Fruit fly (Drosophila melanogaster) whole organism, embryonic: ENCODE data around the gene CG43897.

Source experiments
- B-H1 ChIP-seq: fragments of 200-800 bp; sonication (Bioruptor generic); IDR thresholded peaks from 3 replicates; pipeline ENCODE4 v1.3.6; 2022; ENCODE audit warnings: missing biosample characterization, missing genetic modification characterization
- CG10543 ChIP-seq: fragments of 200-800 bp; sonication (Bioruptor generic); optimal IDR thresholded peaks from 3 replicates; lab custom pipeline; 2017; ENCODE audit warnings: missing biosample characterization, mild to moderate bottlenecking, missing genetic modification characterization, moderate library complexity
- CG11560 ChIP-seq: fragments of 200-800 bp; sonication (Bioruptor generic); IDR thresholded peaks from 3 replicates; pipeline ENCODE4 v1.3.6; 2022; ENCODE audit warnings: missing biosample characterization, missing genetic modification characterization
- CG12942 ChIP-seq: fragments of 200-800 bp; sonication (Bioruptor generic); optimal IDR thresholded peaks from 3 replicates; lab custom pipeline; 2016; ENCODE audit warnings: missing biosample characterization, missing genetic modification characterization
- CG13287 ChIP-seq: fragments of 200-800 bp; sonication (Bioruptor generic); IDR thresholded peaks from 2 replicates; pipeline ENCODE4 v1.3.6; 2022; ENCODE audit warnings: missing biosample characterization, missing genetic modification characterization; ENCODE audit not compliant: partially characterized antibody
- CG1529 ChIP-seq: fragments of 200-800 bp; sonication (Bioruptor generic); optimal IDR thresholded peaks from 3 replicates; lab custom pipeline; 2018; ENCODE audit warnings: missing biosample characterization, missing genetic modification characterization
- CG15601 ChIP-seq: fragments of 200-800 bp; sonication (Bioruptor generic); optimal IDR thresholded peaks from 3 replicates; lab custom pipeline; 2019; ENCODE audit warnings: missing biosample characterization, mild to moderate bottlenecking, missing genetic modification characterization, moderate library complexity
- CG17328 ChIP-seq: fragments of 200-800 bp; sonication (Bioruptor generic); IDR thresholded peaks from 2 replicates; pipeline ENCODE4 v1.3.6; 2022; ENCODE audit warnings: missing biosample characterization, missing genetic modification characterization
- CG1792 ChIP-seq: fragments of 200-800 bp; sonication (Bioruptor generic); optimal IDR thresholded peaks from 2 replicates; lab custom pipeline; 2016; ENCODE audit warnings: missing biosample characterization, missing genetic modification characterization
- CG18476 ChIP-seq: fragments of 200-800 bp; sonication (Bioruptor generic); optimal IDR thresholded peaks from 2 replicates; lab custom pipeline; 2016; ENCODE audit warnings: missing biosample characterization, mild to moderate bottlenecking, missing genetic modification characterization
- CG2116 ChIP-seq: fragments of 200-800 bp; sonication (Bioruptor generic); optimal IDR thresholded peaks from 3 replicates; lab custom pipeline; 2018; ENCODE audit warnings: missing biosample characterization, mild to moderate bottlenecking, missing genetic modification characterization
- CG2120 ChIP-seq: fragments of 200-800 bp; sonication (Bioruptor generic); optimal IDR thresholded peaks from 3 replicates; lab custom pipeline; 2016; ENCODE audit warnings: missing biosample characterization, missing genetic modification characterization
- CG31224 ChIP-seq: fragments of 200-800 bp; sonication (Bioruptor generic); IDR thresholded peaks from 2 replicates; pipeline ENCODE4 v1.3.6; 2022; ENCODE audit warnings: missing biosample characterization, missing genetic modification characterization
- CG33557 ChIP-seq: fragments of 200-800 bp; sonication (Bioruptor generic); optimal IDR thresholded peaks from 2 replicates; lab custom pipeline; 2019; ENCODE audit warnings: missing biosample characterization, mild to moderate bottlenecking, missing genetic modification characterization, moderate library complexity
- CG6813 ChIP-seq: fragments of 200-800 bp; sonication (Bioruptor generic); optimal IDR thresholded peaks from 2 replicates; lab custom pipeline; 2017; ENCODE audit warnings: missing biosample characterization, missing genetic modification characterization, mild to moderate bottlenecking, moderate library complexity, missing genetic modification reagents
- CrebB ChIP-seq: fragments of 200-800 bp; sonication (Bioruptor generic); optimal IDR thresholded peaks from 3 replicates; lab custom pipeline; 2018; ENCODE audit warnings: missing biosample characterization, mild to moderate bottlenecking, missing genetic modification characterization
- Doc3 ChIP-seq: fragments of 200-800 bp; sonication (Bioruptor generic); IDR thresholded peaks from 3 replicates; pipeline ENCODE4 v1.3.6; 2022; ENCODE audit warnings: missing biosample characterization, missing genetic modification characterization; ENCODE audit not compliant: partially characterized antibody
- ERR ChIP-seq: fragments of 200-800 bp; sonication (Bioruptor generic); optimal IDR thresholded peaks from 2 replicates; lab custom pipeline; 2016; ENCODE audit warnings: missing biosample characterization, missing genetic modification characterization
- Ets97D ChIP-seq: fragments of 200-800 bp; sonication (Bioruptor generic); optimal IDR thresholded peaks from 3 replicates; lab custom pipeline; 2016; ENCODE audit warnings: missing biosample characterization, missing genetic modification characterization
- Fer1 ChIP-seq: fragments of 200-800 bp; sonication (Bioruptor generic); optimal IDR thresholded peaks from 2 replicates; lab custom pipeline; 2017; ENCODE audit warnings: missing biosample characterization, mild to moderate bottlenecking, missing genetic modification characterization
- HHEX ChIP-seq: fragments of 200-800 bp; sonication (Bioruptor generic); optimal IDR thresholded peaks from 3 replicates; lab custom pipeline; 2017; ENCODE audit warnings: missing biosample characterization, mild to moderate bottlenecking, missing genetic modification characterization, missing genetic modification reagents
- Hr51 ChIP-seq, 2 experiments: fragments of 200-800 bp; sonication (Bioruptor generic); optimal IDR thresholded peaks; 2 replicates in 1 of 2; 3 replicates in 1 of 2; lab custom pipeline; 2016 to 2018; ENCODE audit warnings: missing biosample characterization in 2 of 2, missing genetic modification characterization in 2 of 2, mild to moderate bottlenecking in 1 of 2, moderate library complexity in 1 of 2
- MBD-R2 ChIP-seq: fragments of 200-800 bp; sonication (Bioruptor generic); IDR thresholded peaks from 2 replicates; pipeline ENCODE4 v1.3.6; 2022; ENCODE audit warnings: missing biosample characterization, missing genetic modification characterization
- MTF-1 ChIP-seq: fragments of 200-800 bp; sonication (Bioruptor generic); optimal IDR thresholded peaks from 2 replicates; lab custom pipeline; 2018; ENCODE audit warnings: missing biosample characterization, mild to moderate bottlenecking, missing genetic modification characterization, borderline replicate concordance
- Max ChIP-seq: fragments of 200-800 bp; sonication (Bioruptor generic); optimal IDR thresholded peaks from 2 replicates; lab custom pipeline; 2016; ENCODE audit warnings: missing biosample characterization, mild to moderate bottlenecking, missing genetic modification characterization
- Meics ChIP-seq: fragments of 200-800 bp; sonication (Bioruptor generic); optimal IDR thresholded peaks from 2 replicates; lab custom pipeline; 2017; ENCODE audit warnings: missing biosample characterization, mild to moderate bottlenecking, missing genetic modification characterization
- Myb ChIP-seq: fragments of 200-800 bp; sonication (Bioruptor generic); optimal IDR thresholded peaks from 2 replicates; lab custom pipeline; 2016; ENCODE audit warnings: missing biosample characterization, missing genetic modification characterization
- Tbp ChIP-seq: fragments of >200 bp; optimal IDR thresholded peaks from 2 replicates; lab custom pipeline; 2018; ENCODE audit warnings: missing biosample characterization, missing genetic modification characterization
- caup ChIP-seq: fragments of 200-800 bp; sonication (Bioruptor generic); optimal IDR thresholded peaks from 3 replicates; lab custom pipeline; 2017; ENCODE audit warnings: missing biosample characterization, mild to moderate bottlenecking, missing genetic modification characterization, moderate library complexity; ENCODE audit not compliant: severe bottlenecking
- cg ChIP-seq: fragments of 200-800 bp; sonication (Bioruptor generic); optimal IDR thresholded peaks from 3 replicates; lab custom pipeline; 2019; ENCODE audit warnings: missing biosample characterization, mild to moderate bottlenecking, missing genetic modification characterization, moderate library complexity
- ci ChIP-seq: fragments of 200-800 bp; sonication (Bioruptor generic); IDR thresholded peaks from 3 replicates; pipeline ENCODE4 v1.3.6; 2022; ENCODE audit warnings: missing biosample characterization, missing genetic modification characterization
- crc ChIP-seq: fragments of 200-800 bp; sonication (Bioruptor generic); optimal IDR thresholded peaks from 2 replicates; lab custom pipeline; 2016; ENCODE audit warnings: missing biosample characterization, missing genetic modification characterization
- disco-r ChIP-seq: fragments of 200-800 bp; sonication (Bioruptor generic); optimal IDR thresholded peaks from 2 replicates; lab custom pipeline; 2016; ENCODE audit warnings: missing biosample characterization, missing genetic modification characterization
- ems ChIP-seq: fragments of 200-800 bp; sonication (Bioruptor generic); optimal IDR thresholded peaks from 3 replicates; lab custom pipeline; 2016; ENCODE audit warnings: missing biosample characterization, missing genetic modification characterization
- gro ChIP-seq: fragments of 200-800 bp; sonication (Bioruptor generic); optimal IDR thresholded peaks from 2 replicates; lab custom pipeline; 2016; ENCODE audit warnings: missing biosample characterization, missing genetic modification characterization
- gt ChIP-seq: fragments of 200-800 bp; sonication (Bioruptor generic); IDR thresholded peaks from 2 replicates; pipeline ENCODE4 v1.3.6; 2022; ENCODE audit warnings: missing biosample characterization, missing genetic modification characterization
- hb ChIP-seq: fragments of 200-800 bp; sonication (Bioruptor generic); IDR thresholded peaks from 3 replicates; pipeline ENCODE4 v1.3.6; 2022; ENCODE audit warnings: missing biosample characterization, missing genetic modification characterization; ENCODE audit not compliant: partially characterized antibody
- her ChIP-seq: fragments of 200-800 bp; sonication (Bioruptor generic); optimal IDR thresholded peaks from 2 replicates; lab custom pipeline; 2016; ENCODE audit warnings: missing biosample characterization, missing genetic modification characterization
- inv ChIP-seq: fragments of 200-800 bp; sonication (Bioruptor generic); IDR thresholded peaks from 2 replicates; pipeline ENCODE4 v1.3.6; 2022; ENCODE audit warnings: missing biosample characterization, missing genetic modification characterization; ENCODE audit not compliant: partially characterized antibody
- lmd ChIP-seq: fragments of 200-800 bp; sonication (Bioruptor generic); IDR thresholded peaks from 2 replicates; pipeline ENCODE4 v1.3.6; 2022; ENCODE audit warnings: missing biosample characterization, missing genetic modification characterization
- lola ChIP-seq, 3 experiments: fragments of >200 bp in 2 of 3; fragments of 200-800 bp in 1 of 3; sonication (Bioruptor generic) in 1 of 3; optimal IDR thresholded peaks; 2 replicates each; lab custom pipeline; 2017 to 2019; ENCODE audit warnings: missing biosample characterization in 3 of 3, missing genetic modification characterization in 3 of 3, mild to moderate bottlenecking in 1 of 3, moderate library complexity in 1 of 3
- nom ChIP-seq: fragments of 200-800 bp; sonication (Bioruptor generic); optimal IDR thresholded peaks from 2 replicates; lab custom pipeline; 2017; ENCODE audit warnings: missing biosample characterization, missing genetic modification characterization, mild to moderate bottlenecking, moderate library complexity, missing genetic modification reagents
- org-1 ChIP-seq: fragments of 200-800 bp; sonication (Bioruptor generic); optimal IDR thresholded peaks from 2 replicates; lab custom pipeline; 2017; ENCODE audit warnings: missing biosample characterization, missing genetic modification characterization
- pros ChIP-seq: fragments of 200-800 bp; sonication (Bioruptor generic); optimal IDR thresholded peaks from 3 replicates; lab custom pipeline; 2019; ENCODE audit warnings: missing biosample characterization, mild to moderate bottlenecking, missing genetic modification characterization, moderate library complexity
- row ChIP-seq: fragments of 200-800 bp; sonication (Bioruptor generic); IDR thresholded peaks from 3 replicates; pipeline ENCODE4 v1.3.6; 2022; ENCODE audit warnings: missing biosample characterization, missing genetic modification characterization
- salm ChIP-seq: fragments of 200-800 bp; sonication (Bioruptor generic); optimal IDR thresholded peaks from 2 replicates; lab custom pipeline; 2018; ENCODE audit warnings: missing biosample characterization, mild to moderate bottlenecking, missing genetic modification characterization
- sqz ChIP-seq: fragments of 200-800 bp; sonication (Bioruptor generic); optimal IDR thresholded peaks from 3 replicates; lab custom pipeline; 2018; ENCODE audit warnings: missing biosample characterization, mild to moderate bottlenecking, missing genetic modification characterization
- tgo ChIP-seq: fragments of 200-800 bp; sonication (Bioruptor generic); IDR thresholded peaks from 3 replicates; pipeline ENCODE4 v1.3.6; 2022; ENCODE audit warnings: missing biosample characterization, missing genetic modification characterization
- toy ChIP-seq: fragments of 200-800 bp; sonication (Bioruptor generic); IDR thresholded peaks from 2 replicates; pipeline ENCODE4 v1.3.6; 2022; ENCODE audit warnings: missing biosample characterization, missing genetic modification characterization

The CG43897 gene

dm6 chr3L:9847420-9847977, 33.9 kb downstream of the CG43897 start (continued):
- TF ChIP-seq inv = no peak
- TF ChIP-seq ems (GFP tag; lab: Kevin White, UChicago) = peak; percentile 37
- TF ChIP-seq lmd (GFP tag; lab: Robert Waterston, UW) = peak; percentile 59; the same call in 1 of the 2 replicates
- TF ChIP-seq toy (GFP tag; lab: Robert Waterston, UW) = no peak
- peak; percentile 8 for TF ChIP-seq CG12942 (GFP tag; lab: Kevin White, UChicago)
- TF ChIP-seq Doc3 (GFP tag; lab: Robert Waterston, UW) = no peak
- peak; percentile 80 for TF ChIP-seq CG2120 (GFP tag; lab: Kevin White, UChicago)
- no peak for TF ChIP-seq CG1529
- peak; percentile 64 for TF ChIP-seq caup (GFP tag; lab: Kevin White, UChicago)
- peak; percentile 46; the same call in 2 of the 3 replicates for TF ChIP-seq tgo (GFP tag; lab: Robert Waterston, UW)
- TF ChIP-seq MTF-1 (GFP tag; lab: Kevin White, UChicago) = no peak
- TF ChIP-seq CG15601 (tag; lab: Kevin White, UChicago) = no peak
- no peak for TF ChIP-seq CG11560
- TF ChIP-seq sqz (GFP tag; lab: Kevin White, UChicago) = peak; percentile 47
- TF ChIP-seq HHEX (GFP tag; lab: Kevin White, UChicago) = peak; percentile 23
- no peak for TF ChIP-seq CG2116
- TF ChIP-seq CG1792 (GFP tag; lab: Kevin White, UChicago) = peak; percentile 10
- TF ChIP-seq Fer1 (GFP tag; lab: Kevin White, UChicago) = peak; percentile 60
- 0 out of 2 replicates have a peak, but pooled peaks have one; percentile 8 for TF ChIP-seq gt (GFP tag; lab: Robert Waterston, UW)
- no peak for TF ChIP-seq cg (GFP tag; lab: Kevin White, UChicago)
- no peak; the same call in 2 of the 3 replicates for TF ChIP-seq B-H1 (GFP tag; lab: Robert Waterston, UW)
- peak; percentile 47; the same call in 1 of the 2 replicates for TF ChIP-seq CG31224 (GFP tag; lab: Robert Waterston, UW)
- no peak for TF ChIP-seq salm (tag; lab: Kevin White, UChicago)
- no peak for TF ChIP-seq CG10543
- no peak for TF ChIP-seq lola (GFP tag; optimal IDR thresholded peaks at IDR 0.05; lab: Kevin White, UChicago)
- no peak for TF ChIP-seq Ets97D
- no peak for TF ChIP-seq hb
- TF ChIP-seq crc (GFP tag; lab: Kevin White, UChicago) = peak; percentile 34
- TF ChIP-seq CG13287 (GFP tag; lab: Robert Waterston, UW) = no peak
- TF ChIP-seq pros = no peak
- no peak for TF ChIP-seq Myb (GFP tag; lab: Kevin White, UChicago)
- TF ChIP-seq disco-r = no peak
- TF ChIP-seq CrebB (tag; lab: Kevin White, UChicago) = peak; percentile 36
- TF ChIP-seq CG17328 = no peak
- TF ChIP-seq MBD-R2 (GFP tag; lab: Robert Waterston, UW) = peak; percentile 25; the same call in 1 of the 2 replicates
- no peak for TF ChIP-seq Tbp (GFP tag; lab: Kevin White, UChicago)
- no peak for TF ChIP-seq CG33557 (GFP tag; lab: Kevin White, UChicago)
- TF ChIP-seq CG18476 (GFP tag; lab: Kevin White, UChicago) = no peak
- peak; percentile 38; the same call in 1 of the 3 replicates for TF ChIP-seq ci (GFP tag; lab: Robert Waterston, UW)
- TF ChIP-seq CG6813 = peak; percentile 13
- TF ChIP-seq gro (GFP tag; lab: Kevin White, UChicago) = peak; percentile 85
- peak in 1 of 2 experiments; percentile 64 for TF ChIP-seq Hr51 (GFP tag; optimal IDR thresholded peaks at IDR 0.05; lab: Kevin White, UChicago)
- TF ChIP-seq nom = no peak
- TF ChIP-seq Meics (GFP tag; lab: Kevin White, UChicago) = peak; percentile 69
- TF ChIP-seq org-1 = no peak
- peak; percentile 79 for TF ChIP-seq row (GFP tag; lab: Robert Waterston, UW)
- peak; percentile 33 for TF ChIP-seq ERR
- peak; percentile 21 for TF ChIP-seq her
- TF ChIP-seq Max (GFP tag; lab: Kevin White, UChicago) = no peak
